Worm (Caenorhabditis elegans) whole organism, early embryonic: Measurements from ENCODE around the gene stc-1.

Source experiments
- B0310.2 ChIP-seq: sonication (generic microtip); optimal IDR thresholded peaks from 2 replicates; lab custom pipeline; 2016; ENCODE audit warnings: mild to moderate bottlenecking, missing genetic modification characterization, missing compliant biosample characterization
- F13C5.2 ChIP-seq: sonication (generic microtip); optimal IDR thresholded peaks from 2 replicates; lab custom pipeline; 2017; ENCODE audit warnings: mild to moderate bottlenecking, missing genetic modification characterization, inconsistent platforms, missing compliant biosample characterization
- aly-1 ChIP-seq: sonication (generic microtip); optimal IDR thresholded peaks from 2 replicates; lab custom pipeline; 2016; ENCODE audit warnings: missing genetic modification characterization, missing compliant biosample characterization
- ama-1 ChIP-seq: fragments of 150-350 bp; optimal IDR thresholded peaks from 2 replicates; lab custom pipeline; 2014
- ceh-13 ChIP-seq: fragments of 200-800 bp; sonication (Bioruptor generic); optimal IDR thresholded peaks from 2 replicates; lab custom pipeline; 2018; ENCODE audit warnings: mild to moderate bottlenecking, missing genetic modification characterization, missing compliant biosample characterization
- ceh-36 ChIP-seq: sonication (generic microtip); optimal IDR thresholded peaks from 2 replicates; lab custom pipeline; 2016; ENCODE audit warnings: missing genetic modification characterization, inconsistent platforms, missing compliant biosample characterization
- ets-7 ChIP-seq: sonication (generic microtip); optimal IDR thresholded peaks from 2 replicates; lab custom pipeline; 2016; ENCODE audit warnings: missing genotype, missing genetic modification characterization, missing compliant biosample characterization
- flt-1 ChIP-seq: fragments of 200-800 bp; sonication (Bioruptor generic); IDR thresholded peaks from 2 replicates; pipeline ENCODE4 v1.3.6; 2022; ENCODE audit warnings: missing genetic modification characterization, missing compliant biosample characterization
- hmbx-1 ChIP-seq: sonication (generic microtip); optimal IDR thresholded peaks from 2 replicates; lab custom pipeline; 2016; ENCODE audit warnings: mild to moderate bottlenecking, missing genetic modification characterization, missing compliant biosample characterization
- hmg-4 ChIP-seq: fragments of 200-800 bp; sonication (Bioruptor generic); optimal IDR thresholded peaks from 2 replicates; lab custom pipeline; 2018; ENCODE audit warnings: mild to moderate bottlenecking, missing genetic modification characterization, missing compliant biosample characterization
- hnd-1 ChIP-seq: sonication (generic microtip); optimal IDR thresholded peaks from 2 replicates; lab custom pipeline; 2016; ENCODE audit warnings: missing genetic modification characterization, missing compliant biosample characterization
- pes-1 ChIP-seq: fragments of 200-800 bp; sonication (Bioruptor generic); IDR thresholded peaks from 2 replicates; pipeline ENCODE4 v1.3.6; 2022; ENCODE audit warnings: missing genetic modification reagents, missing genetic modification characterization, missing compliant biosample characterization
- scrt-1 ChIP-seq: fragments of 200-800 bp; sonication (Bioruptor generic); IDR thresholded peaks from 2 replicates; pipeline ENCODE4 v1.3.6; 2022; ENCODE audit warnings: missing genetic modification characterization, missing compliant biosample characterization
- sea-1 ChIP-seq: fragments of 200-800 bp; sonication (Bioruptor generic); conservative IDR thresholded peaks from 2 replicates; pipeline ENCODE4 v1.3.6; 2022; ENCODE audit warnings: missing genetic modification characterization, missing compliant biosample characterization
- tbx-11 ChIP-seq: fragments of 200-800 bp; sonication (Bioruptor generic); IDR thresholded peaks from 2 replicates; pipeline ENCODE4 v1.3.6; 2022; ENCODE audit warnings: missing genetic modification characterization, missing compliant biosample characterization
- tbx-37 ChIP-seq: fragments of 200-800 bp; sonication (Bioruptor generic); conservative IDR thresholded peaks from 2 replicates; pipeline ENCODE4 v1.3.6; 2022; ENCODE audit warnings: missing genetic modification reagents, missing genetic modification characterization, missing compliant biosample characterization
- tra-4 ChIP-seq: sonication (generic microtip); optimal IDR thresholded peaks from 2 replicates; lab custom pipeline; 2017; ENCODE audit warnings: missing genetic modification characterization, missing compliant biosample characterization

The stc-1 gene

DNA sequence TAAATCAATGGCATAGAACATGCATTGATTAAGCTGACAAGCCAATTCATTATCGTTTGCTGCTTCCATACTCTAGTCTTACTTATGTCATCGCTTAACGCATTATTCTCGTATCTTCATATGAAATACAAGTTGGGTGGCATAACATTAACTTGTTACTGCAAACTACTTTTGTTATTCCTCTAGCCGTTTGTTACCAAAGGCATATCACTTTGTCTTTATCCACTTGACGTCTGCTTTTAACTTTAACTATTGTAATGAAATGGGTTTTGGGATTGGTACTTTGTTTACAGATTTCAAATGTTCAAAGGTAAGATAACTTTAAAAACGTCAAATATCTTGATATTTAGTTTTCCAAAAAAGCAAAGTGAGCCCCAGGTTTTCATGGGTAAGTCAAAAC, 29.9 kb downstream of the stc-1 start, which contains the start of gene W01C9.2:
Gene W01C9.2, plus strand, starts transcription at position 301 of the 400 bp plus-strand sequence.
- TF ChIP-seq pes-1 (no peak), tbx-37 (GFP tag; lab: Robert Waterston, UW) (no peak), hnd-1 (no peak), B0310.2 (tag; lab: Kevin White, UChicago) (no peak), scrt-1 (no peak), ama-1 (lab: Kevin White, UChicago) (no peak), aly-1 (tag; lab: Kevin White, UChicago) (no peak), tra-4 (no peak), ceh-13 (GFP tag; lab: Kevin White, UChicago) (no peak), tbx-11 (no peak)

- TF ChIP-seq scrt-1, result no peak
- no peak for TF ChIP-seq B0310.2 (tag; lab: Kevin White, UChicago)
- no peak for TF ChIP-seq tbx-37 (GFP tag; lab: Robert Waterston, UW)
- no peak for TF ChIP-seq ceh-13 (GFP tag; lab: Kevin White, UChicago)
- no peak for TF ChIP-seq pes-1
Observed at ce11 chrII:8532015-8532414, 33.9 kb downstream of the stc-1 start.

- no peak for TF ChIP-seq aly-1 (tag; lab: Kevin White, UChicago)
- TF ChIP-seq flt-1, result no peak
- no peak for TF ChIP-seq scrt-1
- no peak for TF ChIP-seq hnd-1
- TF ChIP-seq tbx-37 (GFP tag; lab: Robert Waterston, UW), result no peak
- no peak for TF ChIP-seq pes-1
- no peak for TF ChIP-seq hmbx-1 (tag; lab: Kevin White, UChicago)
- TF ChIP-seq sea-1 (GFP tag; lab: Robert Waterston, UW), result no peak
- TF ChIP-seq tra-4, result no peak
- no peak for TF ChIP-seq F13C5.2 (tag; lab: Kevin White, UChicago)
- TF ChIP-seq ceh-36 (tag; lab: Kevin White, UChicago), result no peak
- TF ChIP-seq ama-1 (lab: Kevin White, UChicago), result no peak
- TF ChIP-seq ceh-13 (GFP tag; lab: Kevin White, UChicago), result no peak
- no peak for TF ChIP-seq ets-7 (tag; lab: Kevin White, UChicago)
- no peak for TF ChIP-seq tbx-11
- no peak for TF ChIP-seq hmg-4
Observed at ce11 chrII:8531181-8531759, 34.7 kb downstream of the stc-1 start, which contains the start of gene gldi-7. Gene gldi-7, minus strand, starts transcription at chrII:8531222.

ce11 chrII:8529176-8529698, 36.7 kb downstream of the stc-1 start:
- no peak for TF ChIP-seq ceh-36 (tag; lab: Kevin White, UChicago)
- no peak for TF ChIP-seq scrt-1
- TF ChIP-seq ceh-13 (GFP tag; lab: Kevin White, UChicago), result no peak
- TF ChIP-seq tbx-11, result no peak
- no peak for TF ChIP-seq tbx-37 (GFP tag; lab: Robert Waterston, UW)
- no peak for TF ChIP-seq tra-4
- TF ChIP-seq pes-1, result no peak
- no peak for TF ChIP-seq ets-7 (tag; lab: Kevin White, UChicago)
- TF ChIP-seq hnd-1, result no peak
- TF ChIP-seq sea-1 (GFP tag; lab: Robert Waterston, UW), result no peak
- TF ChIP-seq B0310.2 (tag; lab: Kevin White, UChicago), result no peak
- no peak for TF ChIP-seq flt-1
- TF ChIP-seq F13C5.2 (tag; lab: Kevin White, UChicago), result no peak
- TF ChIP-seq hmbx-1 (tag; lab: Kevin White, UChicago), result no peak
- no peak for TF ChIP-seq hmg-4

DNA sequence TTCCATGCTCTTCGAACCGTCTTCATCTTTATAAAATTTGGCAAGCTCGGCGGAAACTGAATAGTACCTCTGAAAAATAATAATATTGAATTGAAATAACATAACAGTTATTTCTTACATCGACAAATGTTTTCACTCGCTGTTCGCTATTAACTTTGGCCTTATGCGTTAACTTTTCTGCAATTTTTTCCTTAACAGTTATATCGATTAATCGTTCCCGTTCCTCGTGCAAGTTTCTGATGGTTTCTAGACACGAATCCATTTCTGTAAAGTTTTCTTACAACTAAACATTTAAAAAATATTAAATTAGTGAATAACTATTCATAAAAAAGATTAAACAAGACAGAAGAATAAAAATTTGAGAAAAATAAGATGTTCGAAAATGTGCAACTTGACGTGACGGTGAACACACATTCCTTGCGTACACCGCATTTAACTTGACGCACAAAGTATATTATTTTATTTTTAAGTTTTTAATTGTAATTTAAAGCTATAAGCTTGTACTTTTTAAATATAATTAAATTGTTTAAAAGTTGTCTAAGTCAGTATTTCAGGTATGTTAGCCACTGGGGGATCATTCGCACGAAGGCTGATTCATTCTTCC, 40.7 kb downstream of the stc-1 start, which contains the start of the genes prp-9 and mrps-18B:
Gene prp-9, minus strand, starts transcription at position 264 of the 604 bp plus-strand sequence.
Gene mrps-18B, plus strand, starts transcription at position 549 of the 604 bp plus-strand sequence.
- TF ChIP-seq tbx-11, result no peak

ce11 chrII:8520625-8521024, 45.3 kb downstream of the stc-1 start, which contains the start of gene cht-2:
Gene cht-2, plus strand, starts transcription at chrII:8520925.
- TF ChIP-seq hmbx-1 (tag; lab: Kevin White, UChicago) (no peak), tbx-37 (GFP tag; lab: Robert Waterston, UW) (no peak), tra-4 (no peak), hmg-4 (no peak), ceh-13 (GFP tag; lab: Kevin White, UChicago) (no peak), tbx-11 (no peak), sea-1 (GFP tag; lab: Robert Waterston, UW) (no peak), ets-7 (tag; lab: Kevin White, UChicago) (no peak), scrt-1 (no peak), pes-1 (no peak), ama-1 (lab: Kevin White, UChicago) (no peak), ceh-36 (tag; lab: Kevin White, UChicago) (no peak), F13C5.2 (tag; lab: Kevin White, UChicago) (no peak), aly-1 (tag; lab: Kevin White, UChicago) (no peak), B0310.2 (tag; lab: Kevin White, UChicago) (no peak), flt-1 (no peak), hnd-1 (no peak)

DNA sequence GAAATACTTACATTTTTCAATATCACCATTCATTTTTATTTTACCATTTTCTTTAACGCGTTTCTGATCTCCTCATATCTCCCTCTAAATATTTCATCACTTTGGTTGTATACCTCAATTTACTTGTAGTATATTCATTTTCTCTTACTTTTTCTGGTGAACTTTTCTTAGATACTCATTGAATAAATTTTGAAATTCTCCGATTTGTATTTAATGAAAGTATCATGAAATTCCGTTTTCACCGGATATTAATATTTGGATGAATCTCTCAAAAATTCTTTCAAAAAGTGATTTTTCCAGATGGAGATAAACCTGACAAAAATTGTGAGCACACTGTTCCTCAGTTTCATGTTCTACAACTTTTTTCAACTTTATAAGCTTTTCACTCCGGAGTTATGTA, 47.7 kb downstream of the stc-1 start, which contains the start of gene T13H5.8:
Gene T13H5.8, plus strand, starts transcription at position 301 of the 400 bp plus-strand sequence.
- no peak for TF ChIP-seq ama-1 (lab: Kevin White, UChicago)
- no peak for TF ChIP-seq hmbx-1 (tag; lab: Kevin White, UChicago)
- TF ChIP-seq B0310.2 (tag; lab: Kevin White, UChicago), result no peak
- TF ChIP-seq ceh-36 (tag; lab: Kevin White, UChicago), result no peak
- TF ChIP-seq tbx-37 (GFP tag; lab: Robert Waterston, UW), result no peak
- TF ChIP-seq F13C5.2 (tag; lab: Kevin White, UChicago), result no peak
- no peak for TF ChIP-seq flt-1
- TF ChIP-seq pes-1, result no peak
- TF ChIP-seq ets-7 (tag; lab: Kevin White, UChicago), result no peak
- no peak for TF ChIP-seq ceh-13 (GFP tag; lab: Kevin White, UChicago)
- no peak for TF ChIP-seq scrt-1
- TF ChIP-seq sea-1 (GFP tag; lab: Robert Waterston, UW), result no peak
- no peak for TF ChIP-seq hmg-4
- TF ChIP-seq tra-4, result no peak
- no peak for TF ChIP-seq hnd-1
- TF ChIP-seq aly-1 (tag; lab: Kevin White, UChicago), result no peak
